Worm (Caenorhabditis elegans) whole organism, early embryonic: ENCODE measurements around the gene nceh-1.

ENCODE experiments used
- B0310.2 ChIP-seq: sonication (generic microtip); optimal IDR thresholded peaks from 2 replicates; lab custom pipeline; 2016; ENCODE audit warnings: mild to moderate bottlenecking, missing genetic modification characterization, missing compliant biosample characterization
- aly-1 ChIP-seq: sonication (generic microtip); optimal IDR thresholded peaks from 2 replicates; lab custom pipeline; 2016; ENCODE audit warnings: missing genetic modification characterization, missing compliant biosample characterization
- ama-1 ChIP-seq: fragments of 150-350 bp; optimal IDR thresholded peaks from 2 replicates; lab custom pipeline; 2014
- ceh-13 ChIP-seq: fragments of 200-800 bp; sonication (Bioruptor generic); optimal IDR thresholded peaks from 2 replicates; lab custom pipeline; 2018; ENCODE audit warnings: mild to moderate bottlenecking, missing genetic modification characterization, missing compliant biosample characterization
- ceh-36 ChIP-seq: sonication (generic microtip); optimal IDR thresholded peaks from 2 replicates; lab custom pipeline; 2016; ENCODE audit warnings: missing genetic modification characterization, inconsistent platforms, missing compliant biosample characterization
- ets-7 ChIP-seq: sonication (generic microtip); optimal IDR thresholded peaks from 2 replicates; lab custom pipeline; 2016; ENCODE audit warnings: missing genotype, missing genetic modification characterization, missing compliant biosample characterization
- flt-1 ChIP-seq: fragments of 200-800 bp; sonication (Bioruptor generic); IDR thresholded peaks from 2 replicates; pipeline ENCODE4 v1.3.6; 2022; ENCODE audit warnings: missing genetic modification characterization, missing compliant biosample characterization
- hmbx-1 ChIP-seq: sonication (generic microtip); optimal IDR thresholded peaks from 2 replicates; lab custom pipeline; 2016; ENCODE audit warnings: mild to moderate bottlenecking, missing genetic modification characterization, missing compliant biosample characterization
- scrt-1 ChIP-seq: fragments of 200-800 bp; sonication (Bioruptor generic); IDR thresholded peaks from 2 replicates; pipeline ENCODE4 v1.3.6; 2022; ENCODE audit warnings: missing genetic modification characterization, missing compliant biosample characterization
- tbx-11 ChIP-seq: fragments of 200-800 bp; sonication (Bioruptor generic); IDR thresholded peaks from 2 replicates; pipeline ENCODE4 v1.3.6; 2022; ENCODE audit warnings: missing genetic modification characterization, missing compliant biosample characterization
- tra-4 ChIP-seq: sonication (generic microtip); optimal IDR thresholded peaks from 2 replicates; lab custom pipeline; 2017; ENCODE audit warnings: missing genetic modification characterization, missing compliant biosample characterization

ce11 chrV:19371253-19371652 is 6.0 kb upstream of the nceh-1 start, which contains the start of gene Y43F8A.2:
- TF ChIP-seq ama-1 = no peak
- TF ChIP-seq tra-4 = no peak
- TF ChIP-seq scrt-1 (GFP tag; lab: Robert Waterston, UW) = no peak
- no peak for TF ChIP-seq hmbx-1 (tag; lab: Kevin White, UChicago)
- no peak for TF ChIP-seq B0310.2 (tag; lab: Kevin White, UChicago)
- TF ChIP-seq ceh-36 (tag; lab: Kevin White, UChicago) = no peak
- no peak for TF ChIP-seq flt-1 (GFP tag; lab: Robert Waterston, UW)
- TF ChIP-seq ets-7 (tag; lab: Kevin White, UChicago) = no peak
- TF ChIP-seq aly-1 = no peak
- TF ChIP-seq ceh-13 (GFP tag; lab: Kevin White, UChicago) = no peak
- no peak for TF ChIP-seq tbx-11 (GFP tag; lab: Robert Waterston, UW)
